Fruit fly (Drosophila melanogaster): ENCODE data around the gene CG3939.

Gene CG3939

DNA sequence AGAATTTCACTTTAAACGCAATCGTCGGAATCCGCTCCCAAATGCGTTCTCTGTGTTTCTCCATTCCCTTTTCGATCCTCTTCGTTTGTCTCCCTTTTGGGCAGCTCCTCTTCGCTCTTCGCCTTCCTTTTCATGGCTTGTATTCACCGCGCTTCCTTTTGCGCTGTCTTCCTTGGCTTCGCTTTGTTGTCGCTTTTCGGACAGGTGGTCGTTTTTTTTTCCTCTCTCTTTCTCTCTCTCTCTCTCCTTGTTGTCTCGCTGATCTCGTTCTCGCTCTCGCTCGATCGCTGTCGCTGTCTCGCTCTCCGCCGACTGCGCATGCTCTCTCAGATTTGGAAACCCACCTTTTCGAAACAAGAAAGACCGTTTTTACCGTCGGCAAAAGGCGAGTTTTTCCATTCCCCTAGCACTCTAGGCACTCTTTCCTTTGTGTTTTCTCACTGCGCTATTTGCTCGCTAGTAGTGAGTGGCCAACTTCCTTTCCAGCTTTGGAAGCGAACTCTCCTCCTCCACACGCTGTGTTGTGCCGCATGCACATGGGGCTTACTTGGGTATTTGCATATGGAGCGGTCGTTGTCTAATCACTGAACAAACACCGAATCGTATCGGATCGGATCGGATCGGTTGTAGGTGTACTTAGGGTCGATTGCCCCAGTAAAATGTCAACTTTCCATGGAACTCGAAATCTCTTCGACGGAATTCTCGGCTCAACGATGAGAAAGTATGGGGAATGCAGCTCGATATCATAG, 38.3 kb upstream of the CG3939 start (continued):
- TF ChIP-seq CG10979 (tag; optimal IDR thresholded peaks at IDR 0.05) (no peak), Nf-YB (GFP tag; optimal IDR thresholded peaks at IDR 0.05) (no peak), Fer1 (GFP tag; optimal IDR thresholded peaks at IDR 0.05) (no peak), CG6689 (GFP tag; IDR thresholded peaks at IDR 0.05) (no peak), CG16813 (GFP tag; IDR thresholded peaks at IDR 0.05; ENCODE audit: partially characterized antibody) (no peak), CG8281 (tag; optimal IDR thresholded peaks at IDR 0.05) (no peak), nmo (GFP tag; optimal IDR thresholded peaks at IDR 0.05) (no peak), sd (tag; optimal IDR thresholded peaks at IDR 0.05) (no peak), cad (GFP tag; optimal IDR thresholded peaks at IDR 0.05) (no peak), gem (tag; optimal IDR thresholded peaks at IDR 0.05) (peak; percentile 7), sens-2 (GFP tag; IDR thresholded peaks at IDR 0.05) (no peak), Atf3 (GFP tag; optimal IDR thresholded peaks at IDR 0.05) (no peak), CG6254 (GFP tag; optimal IDR thresholded peaks at IDR 0.05) (no peak), CG3163 (GFP tag; optimal IDR thresholded peaks at IDR 0.05) (peak; percentile 24), CG10462 (GFP tag; optimal IDR thresholded peaks at IDR 0.05) (no peak), slbo (GFP tag; IDR thresholded peaks at IDR 0.05) (no peak), exex (tag; optimal IDR thresholded peaks at IDR 0.05) (no peak), CG14860 (GFP tag; IDR thresholded peaks at IDR 0.05; ENCODE audit: partially characterized antibody) (no peak), pros (GFP tag; optimal IDR thresholded peaks at IDR 0.05) (peak; percentile 70), wek (GFP tag; optimal IDR thresholded peaks at IDR 0.05) (peak; percentile 23), CG17328 (GFP tag; IDR thresholded peaks at IDR 0.05) (no peak), usp (GFP tag; optimal IDR thresholded peaks at IDR 0.05) (no peak), Dbx (GFP tag; IDR thresholded peaks at IDR 0.05) (no peak), crp (GFP tag; optimal IDR thresholded peaks at IDR 0.05) (no peak), CG11398 (GFP tag; optimal IDR thresholded peaks at IDR 0.05) (no peak), CG15479 (GFP tag; optimal IDR thresholded peaks at IDR 0.05) (peak; percentile 23), dm (GFP tag; optimal IDR thresholded peaks at IDR 0.05) (no peak), CG11247 (GFP tag; IDR thresholded peaks at IDR 0.05) (no peak), CG11696 (GFP tag; IDR thresholded peaks at IDR 0.05) (no peak), sqz (GFP tag; optimal IDR thresholded peaks at IDR 0.05) (peak; percentile 71), Fer2 (tag; optimal IDR thresholded peaks at IDR 0.05) (no peak), lola (GFP tag; optimal IDR thresholded peaks at IDR 0.05) (peak in 1 of 3 experiments; percentile 0), CG14050 (GFP tag; IDR thresholded peaks at IDR 0.05) (no peak), CG2120 (GFP tag; optimal IDR thresholded peaks at IDR 0.05) (no peak), CG7786 (GFP tag; optimal IDR thresholded peaks at IDR 0.05) (no peak), H15 (GFP tag; IDR thresholded peaks at IDR 0.05) (no peak), Blimp-1 (GFP tag; optimal IDR thresholded peaks at IDR 0.05) (no peak), CG31365 (tag; optimal IDR thresholded peaks at IDR 0.05) (no peak), CG3065 (GFP tag; optimal IDR thresholded peaks at IDR 0.05) (no peak), ash1 (GFP tag; optimal IDR thresholded peaks at IDR 0.05) (peak; percentile 28), CG9797 (GFP tag; optimal IDR thresholded peaks at IDR 0.05) (no peak), gfzf (GFP tag; optimal IDR thresholded peaks at IDR 0.05) (no peak), Kr (GFP tag; optimal IDR thresholded peaks at IDR 0.05) (no peak), Atf6 (GFP tag; IDR thresholded peaks at IDR 0.05) (no peak), CG10321 (GFP tag; IDR thresholded peaks at IDR 0.05) (no peak), toy (GFP tag; IDR thresholded peaks at IDR 0.05) (no peak), HLH4C (GFP tag; IDR thresholded peaks at IDR 0.05; ENCODE audit: partially characterized antibody) (no peak), br (optimal IDR thresholded peaks at IDR 0.05) (no peak), ATbp (GFP tag; optimal IDR thresholded peaks at IDR 0.05) (peak; percentile 47), row (GFP tag; IDR thresholded peaks at IDR 0.05) (no peak)
